Worm (Caenorhabditis elegans) whole organism, L2 larva: ENCODE data around the gene Y38E10A.33.

Experiments
- F13H6.1 ChIP-seq: sonication (generic microtip); optimal IDR thresholded peaks from 2 replicates; lab custom pipeline; 2016; ENCODE audit warnings: missing genetic modification characterization, missing compliant biosample characterization
- R02D3.7 ChIP-seq: fragments of 150-350 bp; optimal IDR thresholded peaks from 2 replicates; lab custom pipeline; 2014; ENCODE audit warnings: missing biosample characterization, missing genetic modification characterization
- Y55F3AM.14 ChIP-seq: fragments of 200-800 bp; sonication (Bioruptor generic); optimal IDR thresholded peaks from 2 replicates; lab custom pipeline; 2018; ENCODE audit warnings: mild to moderate bottlenecking, missing genetic modification characterization, missing compliant biosample characterization
- ZK546.5 ChIP-seq: sonication (generic microtip); optimal IDR thresholded peaks from 2 replicates; lab custom pipeline; 2017; ENCODE audit warnings: missing biosample characterization, missing genetic modification characterization
- alr-1 ChIP-seq: fragments of 150-350 bp; optimal IDR thresholded peaks from 2 replicates; lab custom pipeline; 2014; ENCODE audit warnings: missing biosample characterization, missing genetic modification characterization
- aly-2 ChIP-seq: fragments of 150-350 bp; optimal IDR thresholded peaks from 2 replicates; lab custom pipeline; 2014; ENCODE audit warnings: missing biosample characterization, missing genetic modification characterization
- ama-1 ChIP-seq: fragments of 150-350 bp; optimal IDR thresholded peaks from 2 replicates; lab custom pipeline; 2018; ENCODE audit warnings: inconsistent platforms
- blmp-1 ChIP-seq: sonication (generic microtip); optimal IDR thresholded peaks from 2 replicates; lab custom pipeline; 2017; ENCODE audit warnings: missing genetic modification characterization, mild to moderate bottlenecking, missing compliant biosample characterization, antibody characterized with exemption, moderate library complexity; ENCODE audit not compliant: insufficient read depth
- ceh-16 ChIP-seq: fragments of 150-350 bp; optimal IDR thresholded peaks from 2 replicates; lab custom pipeline; 2014; ENCODE audit warnings: missing biosample characterization, missing genetic modification characterization
- crh-2 ChIP-seq: sonication (generic microtip); optimal IDR thresholded peaks from 2 replicates; lab custom pipeline; 2017; ENCODE audit warnings: missing biosample characterization, missing genetic modification characterization
- dmd-4 ChIP-seq: sonication (generic microtip); optimal IDR thresholded peaks from 2 replicates; lab custom pipeline; 2017; ENCODE audit warnings: missing biosample characterization, missing genetic modification characterization
- elt-1 ChIP-seq: fragments of 150-350 bp; optimal IDR thresholded peaks from 2 replicates; lab custom pipeline; 2014; ENCODE audit warnings: missing biosample characterization, missing genetic modification characterization
- elt-3 ChIP-seq: sonication (generic microtip); optimal IDR thresholded peaks from 2 replicates; lab custom pipeline; 2017; ENCODE audit warnings: missing biosample characterization, missing genetic modification characterization
- fos-1 ChIP-seq: fragments of 150-350 bp; optimal IDR thresholded peaks from 2 replicates; lab custom pipeline; 2014; ENCODE audit warnings: missing biosample characterization, missing genetic modification characterization
- gmeb-1 ChIP-seq: fragments of 150-350 bp; optimal IDR thresholded peaks from 2 replicates; lab custom pipeline; 2014; ENCODE audit warnings: missing biosample characterization, missing genetic modification characterization
- lin-11 ChIP-seq: fragments of 150-350 bp; sonication (generic microtip); optimal IDR thresholded peaks from 2 replicates; lab custom pipeline; 2014; ENCODE audit warnings: missing biosample characterization, missing genetic modification characterization, inconsistent platforms, mixed read lengths
- lin-13 ChIP-seq: fragments of 150-350 bp; optimal IDR thresholded peaks from 2 replicates; lab custom pipeline; 2014; ENCODE audit warnings: missing biosample characterization, missing genetic modification reagents, missing genetic modification characterization
- lin-39 ChIP-seq: fragments of 150-350 bp; optimal IDR thresholded peaks from 2 replicates; lab custom pipeline; 2014; ENCODE audit warnings: missing biosample characterization, missing genetic modification reagents, missing genetic modification characterization
- mab-5 ChIP-seq: fragments of 150-350 bp; optimal IDR thresholded peaks from 2 replicates; lab custom pipeline; 2014; ENCODE audit warnings: missing biosample characterization, missing genetic modification characterization
- mbf-1 ChIP-seq: sonication (generic microtip); optimal IDR thresholded peaks from 2 replicates; lab custom pipeline; 2017; ENCODE audit warnings: missing biosample characterization, missing genetic modification characterization
- mdl-1 ChIP-seq, 2 experiments: fragments of 150-350 bp in 1 of 2; sonication (generic microtip) in 1 of 2; optimal IDR thresholded peaks; 2 replicates each; lab custom pipeline; 2017; ENCODE audit warnings: missing biosample characterization in 2 of 2, missing genetic modification characterization in 2 of 2
- nhr-10 ChIP-seq: sonication (generic microtip); optimal IDR thresholded peaks from 2 replicates; lab custom pipeline; 2017; ENCODE audit warnings: missing biosample characterization, missing genetic modification characterization
- nhr-11 ChIP-seq: fragments of 150-350 bp; optimal IDR thresholded peaks from 2 replicates; lab custom pipeline; 2014; ENCODE audit warnings: missing biosample characterization, missing genetic modification characterization
- nhr-21 ChIP-seq: fragments of 150-350 bp; optimal IDR thresholded peaks from 2 replicates; lab custom pipeline; 2014; ENCODE audit warnings: missing biosample characterization, missing genetic modification characterization
- nhr-237 ChIP-seq: fragments of 150-350 bp; optimal IDR thresholded peaks from 2 replicates; lab custom pipeline; 2014; ENCODE audit warnings: missing biosample characterization, missing genetic modification characterization
- nhr-25 ChIP-seq: fragments of 150-350 bp; sonication (generic microtip); optimal IDR thresholded peaks from 3 replicates; lab custom pipeline; 2014; ENCODE audit warnings: missing biosample characterization, missing genetic modification characterization
- nhr-77 ChIP-seq: fragments of 150-350 bp; optimal IDR thresholded peaks from 2 replicates; lab custom pipeline; 2014; ENCODE audit warnings: missing biosample characterization, missing genetic modification characterization
- peb-1 ChIP-seq: fragments of 150-350 bp; optimal IDR thresholded peaks from 2 replicates; lab custom pipeline; 2014; ENCODE audit warnings: missing biosample characterization, missing genetic modification characterization
- skn-1 ChIP-seq: sonication (generic microtip); optimal IDR thresholded peaks from 2 replicates; lab custom pipeline; 2017; ENCODE audit warnings: missing biosample characterization, missing genetic modification characterization
- sma-9 ChIP-seq, 2 experiments: fragments of 150-350 bp in 1 of 2; sonication (generic microtip) in 1 of 2; optimal IDR thresholded peaks; 2 replicates each; lab custom pipeline; 2014 to 2016; ENCODE audit warnings: missing genetic modification characterization in 2 of 2, mild to moderate bottlenecking in 1 of 2, missing biosample characterization in 1 of 2, missing compliant biosample characterization in 1 of 2, missing genetic modification reagents in 1 of 2, moderate library complexity in 1 of 2
- unc-39 ChIP-seq: fragments of 150-350 bp; optimal IDR thresholded peaks from 2 replicates; lab custom pipeline; 2014; ENCODE audit warnings: missing biosample characterization, missing genetic modification characterization
- unc-62 ChIP-seq: fragments of 150-350 bp; optimal IDR thresholded peaks from 2 replicates; lab custom pipeline; 2014; ENCODE audit warnings: missing biosample characterization, missing genetic modification reagents, missing genetic modification characterization
- zag-1 ChIP-seq: fragments of 150-350 bp; optimal IDR thresholded peaks from 2 replicates; lab custom pipeline; 2014; ENCODE audit warnings: missing biosample characterization, missing genetic modification characterization
- ztf-1 ChIP-seq: fragments of 200-800 bp; sonication (Bioruptor generic); conservative IDR thresholded peaks from 2 replicates; pipeline ENCODE4 v1.3.6; 2022; ENCODE audit warnings: missing genetic modification characterization, missing compliant biosample characterization

Y38E10A.33 gene

DNA sequence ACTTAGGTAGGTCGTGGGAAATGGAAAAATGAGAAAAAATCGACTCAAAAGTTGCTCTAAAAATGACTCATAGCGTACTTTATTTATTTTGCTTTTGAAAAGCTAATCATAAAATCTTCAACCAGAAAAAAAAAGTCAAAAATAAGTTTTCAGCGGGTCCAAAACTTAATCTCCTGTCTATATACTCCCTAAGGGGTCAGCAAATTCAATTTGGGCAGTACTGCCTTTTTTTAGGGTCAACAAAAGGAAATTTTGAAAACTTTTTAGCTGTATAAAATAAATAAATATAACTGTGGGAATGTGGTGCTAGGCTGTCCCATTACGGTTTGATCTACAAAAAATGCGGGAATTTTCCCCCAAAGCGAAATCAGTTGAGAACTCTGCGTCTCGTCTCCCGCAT, 10.1 kb downstream of the Y38E10A.33 start:
- TF ChIP-seq nhr-21 (tag; lab: Kevin White, UChicago) (no peak), skn-1 (tag; lab: Kevin White, UChicago) (no peak), elt-3 (tag; lab: Kevin White, UChicago) (no peak), blmp-1 (tag; lab: Kevin White, UChicago) (no peak), dmd-4 (tag; lab: Kevin White, UChicago) (no peak)

DNA sequence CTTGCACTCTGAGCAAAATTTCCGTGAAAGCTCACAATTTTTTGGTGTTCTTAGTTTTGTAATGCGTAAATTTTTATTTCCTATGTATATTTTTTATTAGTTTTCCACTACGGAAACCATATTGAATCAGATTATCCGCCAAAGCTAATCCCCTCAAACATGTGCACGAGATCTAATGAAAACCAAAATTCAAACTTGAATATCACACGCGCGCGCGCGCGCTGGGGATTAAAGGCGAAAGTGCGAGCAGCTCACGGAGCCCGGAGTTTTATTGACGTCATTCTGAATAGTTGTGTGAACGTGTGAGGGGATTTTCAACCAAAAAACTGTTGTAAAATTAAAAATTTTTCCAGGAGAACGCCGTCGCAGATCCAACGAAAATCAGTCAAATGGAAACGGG, 10.6 kb downstream of the Y38E10A.33 start:
- TF ChIP-seq nhr-10 (tag; lab: Kevin White, UChicago), result no peak
- no peak for TF ChIP-seq fos-1 (tag; lab: Kevin White, UChicago)
- TF ChIP-seq elt-1 (tag; lab: Kevin White, UChicago), result no peak
- TF ChIP-seq ZK546.5 (tag; lab: Kevin White, UChicago), result no peak
- no peak for TF ChIP-seq F13H6.1 (tag; lab: Kevin White, UChicago)
- TF ChIP-seq sma-9 (GFP tag; optimal IDR thresholded peaks at IDR 0.05; lab: Kevin White, UChicago), result no peak
- TF ChIP-seq sma-9 (tag; optimal IDR thresholded peaks at IDR 0.05; lab: Kevin White, UChicago), result no peak
- TF ChIP-seq ztf-1 (GFP tag; lab: Robert Waterston, UW), result no peak
- TF ChIP-seq lin-11 (tag; lab: Kevin White, UChicago), result no peak
- no peak for TF ChIP-seq ceh-16 (tag; lab: Kevin White, UChicago)
- no peak for TF ChIP-seq lin-39 (tag; lab: Kevin White, UChicago)
- TF ChIP-seq mbf-1 (tag; lab: Kevin White, UChicago), result no peak
- TF ChIP-seq mab-5, result no peak
- TF ChIP-seq nhr-25, result no peak
- TF ChIP-seq crh-2 (tag; lab: Kevin White, UChicago), result no peak
- no peak for TF ChIP-seq unc-39 (tag; lab: Kevin White, UChicago)
- no peak for TF ChIP-seq zag-1
- TF ChIP-seq alr-1, result no peak
- no peak for TF ChIP-seq elt-3 (tag; lab: Kevin White, UChicago)
- no peak for TF ChIP-seq dmd-4 (tag; lab: Kevin White, UChicago)
- no peak for TF ChIP-seq unc-62 (GFP tag; lab: Kevin White, UChicago)

DNA sequence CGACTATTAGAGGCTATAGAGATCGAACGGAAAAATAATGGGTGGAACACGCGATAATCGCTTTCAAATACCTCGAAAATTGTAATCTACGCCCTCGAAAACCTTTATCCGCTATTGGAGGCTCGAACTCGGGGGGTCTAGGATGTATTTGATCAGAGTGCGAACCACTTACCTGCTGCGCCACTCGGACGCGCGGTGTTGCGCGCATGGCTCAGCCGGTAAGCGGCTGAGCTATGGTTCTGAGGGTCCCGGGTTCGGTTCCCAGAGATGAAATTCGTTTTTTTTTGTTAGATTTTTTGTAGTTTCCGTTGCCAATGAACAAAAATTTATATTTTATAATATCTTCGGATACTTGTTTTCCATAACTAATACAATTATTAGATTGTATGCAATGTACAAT, 11.3 kb downstream of the Y38E10A.33 start:
- TF ChIP-seq dmd-4 (tag; lab: Kevin White, UChicago), result no peak
- no peak for TF ChIP-seq nhr-11 (tag; lab: Kevin White, UChicago)
- no peak for TF ChIP-seq elt-3 (tag; lab: Kevin White, UChicago)
- no peak for TF ChIP-seq ztf-1 (GFP tag; lab: Robert Waterston, UW)
- TF ChIP-seq nhr-237, result no peak
- no peak for TF ChIP-seq elt-1 (tag; lab: Kevin White, UChicago)
- TF ChIP-seq peb-1, result no peak

DNA sequence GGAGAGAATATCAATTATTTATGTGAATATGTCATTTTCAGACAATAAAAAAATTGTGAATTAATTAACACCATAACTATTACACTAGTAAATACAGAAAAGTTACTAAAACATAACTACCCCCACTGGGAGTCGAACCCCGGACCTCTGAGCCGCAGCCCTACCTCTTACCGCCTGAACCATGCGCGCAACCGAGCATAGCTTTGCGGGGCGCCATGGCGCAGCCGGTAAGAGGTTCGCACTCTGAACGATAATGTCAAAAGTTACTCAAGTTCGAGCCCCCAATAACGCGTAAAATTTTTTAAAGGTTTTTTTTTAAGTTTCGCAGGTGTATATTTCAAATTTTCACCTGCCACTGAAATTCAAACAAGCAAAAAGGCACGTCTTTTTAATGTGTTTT, 13.4 kb downstream of the Y38E10A.33 start:
- TF ChIP-seq aly-2 (tag; lab: Kevin White, UChicago) (no peak), mab-5 (no peak), lin-11 (tag; lab: Kevin White, UChicago) (no peak), lin-13 (no peak), elt-3 (tag; lab: Kevin White, UChicago) (no peak), ama-1 (lab: Kevin White, UChicago) (no peak), nhr-77 (tag; lab: Kevin White, UChicago) (no peak), R02D3.7 (tag; lab: Kevin White, UChicago) (no peak), dmd-4 (tag; lab: Kevin White, UChicago) (no peak), blmp-1 (tag; lab: Kevin White, UChicago) (no peak), alr-1 (no peak), zag-1 (no peak), unc-62 (GFP tag; lab: Kevin White, UChicago) (no peak), mdl-1 (tag; optimal IDR thresholded peaks at IDR 0.05; lab: Kevin White, UChicago) (no peak), Y55F3AM.14 (GFP tag; lab: Kevin White, UChicago) (no peak), ceh-16 (tag; lab: Kevin White, UChicago) (no peak), crh-2 (tag; lab: Kevin White, UChicago) (no peak)

DNA sequence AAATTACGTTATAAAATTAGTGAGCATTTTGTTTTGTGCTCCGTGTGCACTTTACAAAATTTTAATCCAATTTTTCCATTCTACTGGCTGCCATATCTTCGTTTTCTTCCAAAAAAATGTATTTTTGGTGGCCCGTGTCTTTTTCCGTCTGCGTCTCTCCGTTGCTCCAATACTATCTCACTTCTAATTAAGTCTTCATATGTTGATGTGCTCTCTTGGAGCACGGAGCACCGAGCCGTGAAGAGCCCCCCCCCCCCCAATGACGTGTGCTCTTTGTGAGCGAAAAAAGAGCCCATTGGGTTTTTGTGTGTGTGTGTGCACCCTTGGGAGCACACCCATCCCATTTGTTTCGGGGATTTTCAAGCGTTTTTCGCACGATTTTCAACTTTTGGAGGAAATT, 14.4 kb downstream of the Y38E10A.33 start:
- TF ChIP-seq zag-1 (peak; percentile 35), unc-62 (GFP tag; lab: Kevin White, UChicago) (no peak), gmeb-1 (tag; lab: Kevin White, UChicago) (no peak), sma-9 (GFP tag; optimal IDR thresholded peaks at IDR 0.05; lab: Kevin White, UChicago) (peak; percentile 30), sma-9 (tag; optimal IDR thresholded peaks at IDR 0.05; lab: Kevin White, UChicago) (no peak)
